Fruit fly (Drosophila melanogaster): ENCODE data around the gene CG12541.

Gene CG12541

DNA sequence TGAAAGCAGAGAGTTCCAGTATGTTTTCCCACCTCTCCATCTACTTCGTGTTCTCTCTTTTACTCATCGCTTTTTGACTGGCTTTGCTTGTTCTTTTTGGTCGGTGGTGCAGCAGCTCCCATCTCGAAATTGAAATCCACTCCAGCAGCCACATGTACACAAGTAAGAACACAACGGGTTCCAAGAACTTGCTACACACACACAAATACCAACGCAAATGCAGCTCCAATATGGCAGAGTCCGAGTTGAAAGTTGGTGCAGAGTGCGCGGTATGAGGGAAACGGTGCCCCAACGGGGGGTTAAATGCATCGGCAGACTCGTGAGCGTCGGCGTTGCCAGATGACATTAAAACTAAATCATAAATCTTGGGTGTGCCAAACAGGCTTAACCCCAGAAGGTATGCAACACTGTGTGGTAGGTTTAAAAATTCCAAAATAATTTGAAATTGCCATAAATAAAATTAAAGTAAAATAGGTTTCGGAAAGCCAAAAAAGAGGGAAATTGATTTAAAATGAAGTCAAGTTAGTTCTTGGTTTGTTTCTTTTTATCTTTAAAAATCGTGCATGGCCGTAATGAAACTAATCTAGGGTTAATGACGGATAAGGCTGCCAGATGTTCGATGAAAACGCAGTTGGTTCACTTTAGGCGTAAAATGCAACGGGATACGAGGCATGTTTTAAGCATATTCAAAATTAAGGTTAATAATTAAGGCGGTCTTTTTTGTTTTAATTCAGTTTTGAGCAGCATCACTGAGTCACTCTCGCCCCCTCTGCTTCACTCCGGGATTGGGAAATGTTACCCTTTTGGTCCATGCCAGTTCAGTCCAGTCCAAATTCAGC, 68.0 kb downstream of the CG12541 start (continued):
- peak; percentile 54 for TF ChIP-seq cg (GFP tag; optimal IDR thresholded peaks at IDR 0.05)
- TF ChIP-seq CG17829 (tag; optimal IDR thresholded peaks at IDR 0.05) = peak; percentile 35
- TF ChIP-seq Drgx (GFP tag; IDR thresholded peaks at IDR 0.05) = peak; percentile 85
- TF ChIP-seq CG10959 (GFP tag; IDR thresholded peaks at IDR 0.05) = peak; percentile 55; the same call in 1 of the 2 replicates
- no peak for TF ChIP-seq Jarid2 (GFP tag; optimal IDR thresholded peaks at IDR 0.05)
- peak; percentile 51 for TF ChIP-seq pfk (GFP tag; optimal IDR thresholded peaks at IDR 0.05)
- peak; percentile 64 for TF ChIP-seq stc (GFP tag; IDR thresholded peaks at IDR 0.05)
- TF ChIP-seq lmd (GFP tag; IDR thresholded peaks at IDR 0.05) = 0 out of 2 replicates have a peak, but pooled peaks have one; percentile 14
- peak; percentile 40 for TF ChIP-seq CG14710 (tag; optimal IDR thresholded peaks at IDR 0.05)
- peak; percentile 35 for TF ChIP-seq CG13424 (tag; optimal IDR thresholded peaks at IDR 0.05)
- peak; percentile 47 for TF ChIP-seq crol (GFP tag; IDR thresholded peaks at IDR 0.05)
- peak; percentile 35 for TF ChIP-seq Abd-B (GFP tag; optimal IDR thresholded peaks at IDR 0.05)
- peak; percentile 39 for TF ChIP-seq fd96Cb (tag; optimal IDR thresholded peaks at IDR 0.05)
- TF ChIP-seq CG2199 (GFP tag; IDR thresholded peaks at IDR 0.05) = no peak; the same call in 2 of the 3 replicates
- no peak for TF ChIP-seq trh (GFP tag; optimal IDR thresholded peaks at IDR 0.05)
- peak; percentile 0 for TF ChIP-seq CG4820 (GFP tag; optimal IDR thresholded peaks at IDR 0.05)
- peak; percentile 10 for TF ChIP-seq grau (tag; optimal IDR thresholded peaks at IDR 0.05)
- peak; percentile 2 for TF ChIP-seq ewg (GFP tag; optimal IDR thresholded peaks at IDR 0.05)
- TF ChIP-seq fd102C (GFP tag; optimal IDR thresholded peaks at IDR 0.05) = no peak
- peak; percentile 23; the same call in 1 of the 3 replicates for TF ChIP-seq ci (GFP tag; IDR thresholded peaks at IDR 0.05)
- TF ChIP-seq CG15696 (tag; optimal IDR thresholded peaks at IDR 0.05) = peak; percentile 7
- TF ChIP-seq schlank (tag; optimal IDR thresholded peaks at IDR 0.05) = no peak
- TF ChIP-seq unpg (GFP tag; optimal IDR thresholded peaks at IDR 0.05) = peak; percentile 4
- no peak for TF ChIP-seq CG34224 (GFP tag; IDR thresholded peaks at IDR 0.05; ENCODE audit: partially characterized antibody)
- TF ChIP-seq Opbp (GFP tag; IDR thresholded peaks at IDR 0.05; ENCODE audit: partially characterized antibody) = no peak
- no peak for TF ChIP-seq lilli (GFP tag; optimal IDR thresholded peaks at IDR 0.05)
- TF ChIP-seq Sry-β (GFP tag; optimal IDR thresholded peaks at IDR 0.05) = peak; percentile 30
- no peak for TF ChIP-seq vfl (GFP tag; optimal IDR thresholded peaks at IDR 0.05)
- TF ChIP-seq z (GFP tag; IDR thresholded peaks at IDR 0.05) = peak; percentile 67; the same call in 2 of the 3 replicates
- TF ChIP-seq nmo (GFP tag; optimal IDR thresholded peaks at IDR 0.05) = peak; percentile 46
- peak; percentile 54 for TF ChIP-seq CG9437 (GFP tag; optimal IDR thresholded peaks at IDR 0.05)
- TF ChIP-seq phol (tag; optimal IDR thresholded peaks at IDR 0.05) = peak; percentile 61
- peak; percentile 31 for TF ChIP-seq CG16863 (GFP tag; optimal IDR thresholded peaks at IDR 0.05)
- TF ChIP-seq CG12104 (GFP tag; optimal IDR thresholded peaks at IDR 0.05) = peak; percentile 2
- no peak for TF ChIP-seq ERR (GFP tag; optimal IDR thresholded peaks at IDR 0.05)
- peak in 1 of 3 experiments; percentile 63 for TF ChIP-seq lola (GFP tag; optimal IDR thresholded peaks at IDR 0.05)
- TF ChIP-seq CG10267 (tag; optimal IDR thresholded peaks at IDR 0.05) = peak; percentile 11
- peak; percentile 32 for TF ChIP-seq dmrt11E (tag; optimal IDR thresholded peaks at IDR 0.05)
- no peak for TF ChIP-seq CG4707 (GFP tag; optimal IDR thresholded peaks at IDR 0.05)
- TF ChIP-seq oc (tag; optimal IDR thresholded peaks at IDR 0.05) = peak; percentile 12
- peak in 1 of 2 experiments; percentile 16 for TF ChIP-seq dpn (GFP tag; optimal IDR thresholded peaks at IDR 0.05)
- TF ChIP-seq tgo (GFP tag; IDR thresholded peaks at IDR 0.05) = no peak
- TF ChIP-seq CG16779 (GFP tag; IDR thresholded peaks at IDR 0.05) = no peak
- peak; percentile 22; the same call in 1 of the 2 replicates for TF ChIP-seq CG17328 (GFP tag; IDR thresholded peaks at IDR 0.05)
- peak; percentile 38 for TF ChIP-seq CG33557 (GFP tag; optimal IDR thresholded peaks at IDR 0.05)
- peak; percentile 1 for TF ChIP-seq ind (GFP tag; optimal IDR thresholded peaks at IDR 0.05)
- peak in 1 of 2 experiments; percentile 74 for TF ChIP-seq eve (GFP tag; optimal IDR thresholded peaks at IDR 0.05)

All from whole organism, embryonic.